Worm (Caenorhabditis elegans) whole organism, early embryonic: ENCODE measurements around the gene ifet-1.

Experiments used
- B0310.2 ChIP-seq: sonication (generic microtip); optimal IDR thresholded peaks from 2 replicates; lab custom pipeline; 2016; ENCODE audit warnings: mild to moderate bottlenecking, missing genetic modification characterization, missing compliant biosample characterization
- aly-1 ChIP-seq: sonication (generic microtip); optimal IDR thresholded peaks from 2 replicates; lab custom pipeline; 2016; ENCODE audit warnings: missing genetic modification characterization, missing compliant biosample characterization
- ama-1 ChIP-seq: fragments of 150-350 bp; optimal IDR thresholded peaks from 2 replicates; lab custom pipeline; 2014
- ceh-36 ChIP-seq: sonication (generic microtip); optimal IDR thresholded peaks from 2 replicates; lab custom pipeline; 2016; ENCODE audit warnings: missing genetic modification characterization, inconsistent platforms, missing compliant biosample characterization
- ets-7 ChIP-seq: sonication (generic microtip); optimal IDR thresholded peaks from 2 replicates; lab custom pipeline; 2016; ENCODE audit warnings: missing genotype, missing genetic modification characterization, missing compliant biosample characterization
- flt-1 ChIP-seq: fragments of 200-800 bp; sonication (Bioruptor generic); IDR thresholded peaks from 2 replicates; pipeline ENCODE4 v1.3.6; 2022; ENCODE audit warnings: missing genetic modification characterization, missing compliant biosample characterization
- hmbx-1 ChIP-seq: sonication (generic microtip); optimal IDR thresholded peaks from 2 replicates; lab custom pipeline; 2016; ENCODE audit warnings: mild to moderate bottlenecking, missing genetic modification characterization, missing compliant biosample characterization
- hnd-1 ChIP-seq: sonication (generic microtip); optimal IDR thresholded peaks from 2 replicates; lab custom pipeline; 2016; ENCODE audit warnings: missing genetic modification characterization, missing compliant biosample characterization
- tra-4 ChIP-seq: sonication (generic microtip); optimal IDR thresholded peaks from 2 replicates; lab custom pipeline; 2017; ENCODE audit warnings: missing genetic modification characterization, missing compliant biosample characterization

DNA sequence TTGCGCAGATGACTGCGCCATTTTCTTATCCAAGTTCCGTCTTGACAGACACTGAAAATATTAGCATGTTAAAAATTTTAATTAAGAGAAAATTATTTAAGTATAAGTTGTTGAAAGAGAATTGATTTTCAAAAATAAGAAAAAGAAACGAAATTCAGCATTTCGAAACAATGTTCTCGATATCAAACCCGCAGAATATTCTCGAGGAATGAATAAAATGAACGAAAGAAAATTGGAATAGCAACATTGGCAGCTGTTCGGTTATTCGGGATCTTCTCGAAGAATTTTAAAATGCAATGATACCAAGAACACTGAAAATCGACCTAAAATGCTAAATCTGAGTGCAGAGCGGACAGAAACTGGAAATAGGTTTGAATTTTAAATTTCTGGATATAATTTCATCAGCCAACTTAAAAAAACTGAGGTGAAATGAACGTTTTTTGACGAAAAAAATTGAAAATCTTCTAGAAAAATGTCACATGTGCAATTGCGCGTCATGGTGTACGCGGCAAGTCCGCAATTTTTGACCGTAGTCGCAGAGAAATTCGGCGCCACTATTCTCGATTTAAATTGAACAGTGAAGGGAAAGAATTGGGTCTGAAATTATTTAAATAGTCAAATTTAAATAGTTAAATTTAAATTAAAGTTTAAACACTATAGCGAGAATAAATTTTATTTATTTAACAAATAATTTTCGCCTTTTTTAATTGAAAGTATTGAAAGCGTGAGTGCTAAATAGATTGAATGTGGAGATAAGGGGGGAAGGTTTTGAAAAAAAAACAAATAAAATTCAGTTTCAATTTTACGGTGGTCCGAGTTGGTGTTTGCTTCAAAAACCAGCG, 33.3 kb upstream of the ifet-1 start, which contains the start of the genes cct-5 and F25F2.1:
- TF ChIP-seq aly-1 (tag; lab: Kevin White, UChicago) (no peak), ama-1 (lab: Kevin White, UChicago) (no peak), ceh-36 (no peak), ets-7 (tag; lab: Kevin White, UChicago) (no peak), flt-1 (GFP tag; lab: Robert Waterston, UW) (no peak), hmbx-1 (no peak), tra-4 (tag; lab: Kevin White, UChicago) (no peak), B0310.2 (tag; lab: Kevin White, UChicago) (no peak), hnd-1 (tag; lab: Kevin White, UChicago) (no peak)
